Worm (Caenorhabditis elegans) whole organism, L4/young adult: Measurements from ENCODE around the gene mip-2.

Source experiments
- W03F9.2 ChIP-seq: fragments of 150-350 bp; optimal IDR thresholded peaks from 2 replicates; lab custom pipeline; 2014; ENCODE audit warnings: missing biosample characterization, missing genetic modification characterization
- dao-5 ChIP-seq: sonication (generic microtip); optimal IDR thresholded peaks from 2 replicates; lab custom pipeline; 2016; ENCODE audit warnings: missing genotype, missing genetic modification characterization, moderate library complexity, missing compliant biosample characterization

- TF ChIP-seq W03F9.2 (tag; lab: Kevin White, UChicago): no peak
- TF ChIP-seq dao-5: no peak
Measured at ce11 chrV:13620676-13621075, 51.1 kb downstream of the mip-2 start, which contains the start of gene F53F4.15.
